Worm (Caenorhabditis elegans) whole organism, young adult: ENCODE data around the gene Y57A10C.10.

Experiments
- F52B5.7 ChIP-seq: sonication (generic microtip); optimal IDR thresholded peaks from 2 replicates; lab custom pipeline; 2016; ENCODE audit warnings: mild to moderate bottlenecking, missing genetic modification characterization, missing compliant biosample characterization
- K12H6.12 ChIP-seq: fragments of 200-800 bp; sonication (Bioruptor generic); optimal IDR thresholded peaks from 2 replicates; lab custom pipeline; 2018; ENCODE audit warnings: mild to moderate bottlenecking, missing genetic modification characterization, missing compliant biosample characterization
- bed-2 ChIP-seq: fragments of 200-800 bp; sonication (Bioruptor generic); IDR thresholded peaks from 2 replicates; pipeline ENCODE4 v1.3.6; 2022; ENCODE audit warnings: missing genetic modification reagents, missing genetic modification characterization, missing compliant biosample characterization
- chd-7 ChIP-seq: sonication (generic microtip); optimal IDR thresholded peaks from 2 replicates; lab custom pipeline; 2016; ENCODE audit warnings: mild to moderate bottlenecking, missing genetic modification characterization, moderate library complexity, missing compliant biosample characterization
- egl-44 ChIP-seq: fragments of 200-800 bp; sonication (Bioruptor generic); IDR thresholded peaks from 2 replicates; pipeline ENCODE4 v1.3.6; 2022; ENCODE audit warnings: missing genetic modification reagents, missing genetic modification characterization, missing compliant biosample characterization
- pha-4 ChIP-seq: fragments of 150-350 bp; sonication (generic microtip); optimal IDR thresholded peaks from 2 replicates; lab custom pipeline; 2014; ENCODE audit warnings: missing biosample characterization, missing genetic modification reagents, missing genetic modification characterization
- tlf-1 ChIP-seq: fragments of 200-800 bp; sonication (Bioruptor generic); optimal IDR thresholded peaks from 2 replicates; lab custom pipeline; 2018; ENCODE audit warnings: mild to moderate bottlenecking, missing genetic modification characterization, missing compliant biosample characterization
- unc-62 ChIP-seq: fragments of 150-350 bp; optimal IDR thresholded peaks from 2 replicates; lab custom pipeline; 2014; ENCODE audit warnings: missing biosample characterization, missing genetic modification reagents, missing genetic modification characterization
- zfh-2 ChIP-seq: fragments of 200-800 bp; sonication (Bioruptor generic); conservative IDR thresholded peaks from 2 replicates; pipeline ENCODE4 v1.3.6; 2022; ENCODE audit warnings: missing genetic modification reagents, missing genetic modification characterization, missing compliant biosample characterization
- ztf-22 ChIP-seq: fragments of 200-800 bp; sonication (Bioruptor generic); optimal IDR thresholded peaks from 2 replicates; lab custom pipeline; 2018; ENCODE audit warnings: mild to moderate bottlenecking, missing genetic modification characterization, moderate library complexity, missing compliant biosample characterization
- ztf-28 ChIP-seq: fragments of 200-800 bp; sonication (Bioruptor generic); IDR thresholded peaks from 2 replicates; pipeline ENCODE4 v1.3.6; 2022; ENCODE audit warnings: missing genetic modification reagents, missing genetic modification characterization, missing compliant biosample characterization

DNA sequence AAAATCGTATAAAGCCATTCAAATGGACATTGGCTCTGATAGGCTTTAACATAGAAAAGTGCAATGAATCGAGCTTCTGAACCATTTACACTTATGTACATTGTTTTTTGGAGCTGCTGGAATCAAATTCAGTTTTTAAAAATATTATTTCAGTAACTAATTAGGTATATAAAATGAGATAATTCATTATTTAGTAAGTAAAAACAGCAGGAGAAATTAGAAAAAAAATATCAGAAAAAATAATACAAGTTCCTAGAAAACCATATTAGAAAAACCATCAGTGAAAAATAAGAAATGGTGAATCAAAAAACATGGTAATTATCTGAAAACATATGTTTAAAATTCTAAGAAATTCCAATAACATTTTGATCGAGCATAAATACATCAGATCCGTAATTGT is 43.4 kb downstream of the Y57A10C.10 start, which contains the start of gene F57G9.7:
- TF ChIP-seq egl-44 (GFP tag; lab: Robert Waterston, UW) = no peak
- no peak for TF ChIP-seq ztf-28 (GFP tag; lab: Robert Waterston, UW)
- no peak for TF ChIP-seq tlf-1 (GFP tag; lab: Kevin White, UChicago)
- TF ChIP-seq F52B5.7 (tag; lab: Kevin White, UChicago) = no peak
- TF ChIP-seq chd-7 (tag; lab: Kevin White, UChicago) = no peak
- no peak for TF ChIP-seq zfh-2 (GFP tag; lab: Robert Waterston, UW)
- no peak for TF ChIP-seq pha-4 (tag; lab: Kevin White, UChicago)
- no peak for TF ChIP-seq K12H6.12
- no peak for TF ChIP-seq ztf-22 (GFP tag; lab: Kevin White, UChicago)
- TF ChIP-seq unc-62 (GFP tag; lab: Kevin White, UChicago) = no peak
- TF ChIP-seq bed-2 = no peak
